Fruit fly (Drosophila melanogaster) whole organism, embryonic: ENCODE data around the gene Rab3-GAP.
A peak's percentile ranks its signal among the peaks of the same experiment; 100 is the strongest.

Experiments used
- CG10565 ChIP-seq: fragments of 200-800 bp; sonication (Bioruptor generic); optimal IDR thresholded peaks from 3 replicates; lab custom pipeline; 2016; ENCODE audit warnings: missing biosample characterization, mild to moderate bottlenecking, missing genetic modification characterization
- CG1233 ChIP-seq: fragments of 200-800 bp; sonication (Bioruptor generic); optimal IDR thresholded peaks from 4 replicates; lab custom pipeline; 2018; ENCODE audit warnings: missing biosample characterization, mild to moderate bottlenecking, missing genetic modification characterization
- CG13624 ChIP-seq: fragments of 200-800 bp; sonication (Bioruptor generic); optimal IDR thresholded peaks from 2 replicates; lab custom pipeline; 2016; ENCODE audit warnings: missing biosample characterization, missing genetic modification characterization
- CG13775 ChIP-seq: fragments of 200-800 bp; sonication (Bioruptor generic); optimal IDR thresholded peaks from 3 replicates; lab custom pipeline; 2017; ENCODE audit warnings: missing biosample characterization, mild to moderate bottlenecking, missing genetic modification characterization
- CG15011 ChIP-seq: fragments of 200-800 bp; sonication (Bioruptor generic); optimal IDR thresholded peaks from 3 replicates; lab custom pipeline; 2018; ENCODE audit warnings: missing biosample characterization, mild to moderate bottlenecking, missing genetic modification characterization
- CG17328 ChIP-seq: fragments of 200-800 bp; sonication (Bioruptor generic); IDR thresholded peaks from 2 replicates; pipeline ENCODE4 v1.3.6; 2022; ENCODE audit warnings: missing biosample characterization, missing genetic modification characterization
- CG17829 ChIP-seq: fragments of 200-800 bp; optimal IDR thresholded peaks from 2 replicates; lab custom pipeline; 2019; ENCODE audit warnings: missing biosample characterization, mild to moderate bottlenecking, missing genetic modification characterization, moderate library complexity
- CG1792 ChIP-seq: fragments of 200-800 bp; sonication (Bioruptor generic); optimal IDR thresholded peaks from 2 replicates; lab custom pipeline; 2016; ENCODE audit warnings: missing biosample characterization, missing genetic modification characterization
- CG18764 ChIP-seq: fragments of 200-800 bp; sonication (Bioruptor generic); optimal IDR thresholded peaks from 3 replicates; lab custom pipeline; 2016; ENCODE audit warnings: missing biosample characterization, missing genetic modification characterization
- CG2116 ChIP-seq: fragments of 200-800 bp; sonication (Bioruptor generic); optimal IDR thresholded peaks from 3 replicates; lab custom pipeline; 2018; ENCODE audit warnings: missing biosample characterization, mild to moderate bottlenecking, missing genetic modification characterization
- CG2129 ChIP-seq: fragments of 200-800 bp; sonication (Bioruptor generic); IDR thresholded peaks from 2 replicates; pipeline ENCODE4 v1.3.6; 2022; ENCODE audit warnings: missing biosample characterization, missing genetic modification characterization; ENCODE audit not compliant: partially characterized antibody
- CG4282 ChIP-seq: fragments of 200-800 bp; sonication (Bioruptor generic); optimal IDR thresholded peaks from 2 replicates; lab custom pipeline; 2016; ENCODE audit warnings: missing biosample characterization, missing genetic modification characterization
- CG4617 ChIP-seq: fragments of 200-800 bp; sonication (Bioruptor generic); optimal IDR thresholded peaks from 3 replicates; lab custom pipeline; 2016; ENCODE audit warnings: missing biosample characterization, missing genetic modification characterization, borderline replicate concordance
- CG4854 ChIP-seq: fragments of 200-800 bp; sonication (Bioruptor generic); optimal IDR thresholded peaks from 2 replicates; lab custom pipeline; 2016; ENCODE audit warnings: missing biosample characterization, missing genetic modification characterization, inconsistent platforms
- CG6765 ChIP-seq: fragments of 200-800 bp; sonication (Bioruptor generic); optimal IDR thresholded peaks from 3 replicates; lab custom pipeline; 2017; ENCODE audit warnings: missing biosample characterization, mild to moderate bottlenecking, missing genetic modification characterization
- CG7357 ChIP-seq: fragments of 200-800 bp; sonication (Bioruptor generic); IDR thresholded peaks from 3 replicates; pipeline ENCODE4 v1.3.6; 2022; ENCODE audit warnings: missing biosample characterization, missing genetic modification characterization
- CG7372 ChIP-seq: fragments of 200-800 bp; sonication (Bioruptor generic); IDR thresholded peaks from 2 replicates; pipeline ENCODE4 v1.3.6; 2022; ENCODE audit warnings: missing biosample characterization, missing genetic modification characterization
- CG7928 ChIP-seq: fragments of 200-800 bp; sonication (Bioruptor generic); optimal IDR thresholded peaks from 2 replicates; lab custom pipeline; 2017; ENCODE audit warnings: missing biosample characterization, mild to moderate bottlenecking, missing genetic modification characterization
- CG8388 ChIP-seq: fragments of 200-800 bp; sonication (Bioruptor generic); optimal IDR thresholded peaks from 2 replicates; lab custom pipeline; 2019; ENCODE audit warnings: missing biosample characterization, mild to moderate bottlenecking, missing genetic modification characterization, moderate library complexity
- CG9727 ChIP-seq: fragments of 200-800 bp; sonication (Bioruptor generic); optimal IDR thresholded peaks from 3 replicates; lab custom pipeline; 2017; ENCODE audit warnings: missing biosample characterization, mild to moderate bottlenecking, missing genetic modification characterization
- Camta ChIP-seq: fragments of 200-800 bp; sonication (Bioruptor generic); optimal IDR thresholded peaks from 2 replicates; lab custom pipeline; 2016; ENCODE audit warnings: missing biosample characterization, missing genetic modification characterization
- Ets97D ChIP-seq: fragments of 200-800 bp; sonication (Bioruptor generic); optimal IDR thresholded peaks from 3 replicates; lab custom pipeline; 2016; ENCODE audit warnings: missing biosample characterization, missing genetic modification characterization
- Hmr ChIP-seq: fragments of 200-800 bp; sonication (Bioruptor generic); optimal IDR thresholded peaks from 3 replicates; lab custom pipeline; 2017; ENCODE audit warnings: mild to moderate bottlenecking, missing biosample characterization, missing genetic modification reagents, missing genetic modification characterization
- Hr39 ChIP-seq: fragments of >200 bp; optimal IDR thresholded peaks from 2 replicates; lab custom pipeline; 2017
- Mrtf ChIP-seq: fragments of 200-800 bp; sonication (Bioruptor generic); IDR thresholded peaks from 3 replicates; pipeline ENCODE4 v1.3.6; 2022; ENCODE audit warnings: missing biosample characterization, missing genetic modification characterization
- NfI ChIP-seq: fragments of 200-800 bp; sonication (Bioruptor generic); optimal IDR thresholded peaks from 3 replicates; lab custom pipeline; 2018; ENCODE audit warnings: missing biosample characterization, mild to moderate bottlenecking, missing genetic modification characterization, moderate library complexity
- Opbp ChIP-seq: fragments of 200-800 bp; sonication (Bioruptor generic); IDR thresholded peaks from 3 replicates; pipeline ENCODE4 v1.3.6; 2022; ENCODE audit warnings: missing biosample characterization, missing genetic modification characterization; ENCODE audit not compliant: partially characterized antibody
- Rx ChIP-seq: fragments of 200-800 bp; sonication (Bioruptor generic); IDR thresholded peaks from 2 replicates; pipeline ENCODE4 v1.3.6; 2022; ENCODE audit warnings: missing biosample characterization, missing genetic modification characterization
- Sry-β ChIP-seq: fragments of 200-800 bp; sonication (Bioruptor generic); optimal IDR thresholded peaks from 2 replicates; lab custom pipeline; 2018; ENCODE audit warnings: missing biosample characterization, mild to moderate bottlenecking, missing genetic modification characterization, moderate library complexity
- TFAM ChIP-seq: fragments of 200-800 bp; sonication (Bioruptor generic); optimal IDR thresholded peaks from 2 replicates; lab custom pipeline; 2017; ENCODE audit warnings: missing biosample characterization, missing genetic modification characterization, inconsistent platforms
- ase ChIP-seq: fragments of 200-800 bp; sonication (Bioruptor generic); IDR thresholded peaks from 3 replicates; pipeline ENCODE4 v1.3.6; 2022; ENCODE audit warnings: missing biosample characterization, missing genetic modification characterization
- bcd ChIP-seq: fragments of 200-800 bp; sonication (Bioruptor generic); optimal IDR thresholded peaks from 2 replicates; lab custom pipeline; 2017; ENCODE audit warnings: missing biosample characterization, mild to moderate bottlenecking, missing genetic modification characterization
- ci ChIP-seq: fragments of 200-800 bp; sonication (Bioruptor generic); IDR thresholded peaks from 3 replicates; pipeline ENCODE4 v1.3.6; 2022; ENCODE audit warnings: missing biosample characterization, missing genetic modification characterization
- dm ChIP-seq: fragments of 200-800 bp; sonication (Bioruptor generic); optimal IDR thresholded peaks from 3 replicates; lab custom pipeline; 2016; ENCODE audit warnings: missing biosample characterization, missing genetic modification characterization
- fd3F ChIP-seq: fragments of 200-800 bp; sonication (Bioruptor generic); optimal IDR thresholded peaks from 2 replicates; lab custom pipeline; 2018; ENCODE audit warnings: missing biosample characterization, mild to moderate bottlenecking, missing genetic modification characterization, moderate library complexity
- fd96Cb ChIP-seq: fragments of 200-800 bp; sonication (Bioruptor generic); optimal IDR thresholded peaks from 2 replicates; lab custom pipeline; 2018; ENCODE audit warnings: missing biosample characterization, mild to moderate bottlenecking, missing genetic modification characterization, moderate library complexity
- gce ChIP-seq: fragments of 200-800 bp; sonication (Bioruptor generic); IDR thresholded peaks from 3 replicates; pipeline ENCODE4 v1.3.6; 2022; ENCODE audit warnings: missing biosample characterization, missing genetic modification characterization
- grau ChIP-seq: fragments of 200-800 bp; optimal IDR thresholded peaks from 3 replicates; lab custom pipeline; 2019; ENCODE audit warnings: missing biosample characterization, mild to moderate bottlenecking, missing genetic modification characterization, moderate library complexity
- klu ChIP-seq: fragments of 200-800 bp; sonication (Bioruptor generic); IDR thresholded peaks from 2 replicates; pipeline ENCODE4 v1.3.6; 2022; ENCODE audit warnings: missing biosample characterization, missing genetic modification characterization
- nmo ChIP-seq: fragments of 200-800 bp; sonication (Bioruptor generic); optimal IDR thresholded peaks from 2 replicates; lab custom pipeline; 2018; ENCODE audit warnings: missing biosample characterization, mild to moderate bottlenecking, missing genetic modification characterization, moderate library complexity
- onecut ChIP-seq: fragments of 200-800 bp; sonication (Bioruptor generic); IDR thresholded peaks from 2 replicates; pipeline ENCODE4 v1.3.6; 2022; ENCODE audit warnings: missing biosample characterization, missing genetic modification characterization
- pfk ChIP-seq: fragments of 200-800 bp; sonication (Bioruptor generic); optimal IDR thresholded peaks from 2 replicates; lab custom pipeline; 2018; ENCODE audit warnings: missing biosample characterization, mild to moderate bottlenecking, missing genetic modification characterization, moderate library complexity
- pita ChIP-seq: fragments of 200-800 bp; sonication (Bioruptor generic); optimal IDR thresholded peaks from 2 replicates; lab custom pipeline; 2017; ENCODE audit warnings: missing biosample characterization, mild to moderate bottlenecking, missing genetic modification characterization
- prd ChIP-seq, 3 experiments: fragments of >200 bp in 2 of 3; fragments of 200-800 bp in 1 of 3; sonication (Bioruptor generic) in 1 of 3; optimal IDR thresholded peaks in 2 of 3; IDR thresholded peaks in 1 of 3; 2 replicates in 2 of 3; 3 replicates in 1 of 3; pipeline versions ENCODE4 v1.3.6 to Lab custom; 2017 to 2022; ENCODE audit warnings: missing biosample characterization in 1 of 3, missing genetic modification characterization in 1 of 3
- pzg ChIP-seq: fragments of 200-800 bp; sonication (Bioruptor generic); optimal IDR thresholded peaks from 3 replicates; lab custom pipeline; 2018; ENCODE audit warnings: missing biosample characterization, mild to moderate bottlenecking, missing genetic modification characterization, moderate library complexity
- slp2 ChIP-seq: fragments of 200-800 bp; sonication (Bioruptor generic); optimal IDR thresholded peaks from 2 replicates; lab custom pipeline; 2016; ENCODE audit warnings: missing biosample characterization, missing genetic modification characterization
- so ChIP-seq: fragments of 200-800 bp; sonication (Bioruptor generic); IDR thresholded peaks from 3 replicates; pipeline ENCODE4 v1.3.6; 2022; ENCODE audit warnings: missing biosample characterization, missing genetic modification characterization
- sqz ChIP-seq: fragments of 200-800 bp; sonication (Bioruptor generic); optimal IDR thresholded peaks from 3 replicates; lab custom pipeline; 2018; ENCODE audit warnings: missing biosample characterization, mild to moderate bottlenecking, missing genetic modification characterization
- stwl ChIP-seq: fragments of 200-800 bp; sonication (Bioruptor generic); optimal IDR thresholded peaks from 3 replicates; lab custom pipeline; 2018; ENCODE audit warnings: missing biosample characterization, mild to moderate bottlenecking, missing genetic modification characterization, moderate library complexity

Rab3-GAP gene

dm6 chr2L:12044613-12045350, 18.2 kb downstream of the Rab3-GAP start, which contains the start of gene CG6785 (continued):
- TF ChIP-seq pfk (GFP tag; lab: Kevin White, UChicago) (peak; percentile 73), CG1233 (GFP tag; lab: Kevin White, UChicago) (peak; percentile 85), stwl (tag; lab: Kevin White, UChicago) (no peak), CG4854 (GFP tag; lab: Kevin White, UChicago) (peak; percentile 83), nmo (GFP tag; lab: Kevin White, UChicago) (peak; percentile 24), dm (GFP tag; lab: Kevin White, UChicago) (peak; percentile 55), CG15011 (GFP tag; lab: Kevin White, UChicago) (peak; percentile 76), CG1792 (GFP tag; lab: Kevin White, UChicago) (peak; percentile 75), ase (GFP tag; lab: Robert Waterston, UW) (no peak), Ets97D (GFP tag; lab: Kevin White, UChicago) (peak; percentile 65), klu (GFP tag; lab: Robert Waterston, UW) (no peak), pita (GFP tag; lab: Kevin White, UChicago) (no peak), onecut (peak; percentile 74), CG9727 (GFP tag; lab: Kevin White, UChicago) (peak; percentile 78), pzg (GFP tag; lab: Kevin White, UChicago) (peak; percentile 7), CG7928 (GFP tag; lab: Kevin White, UChicago) (peak; percentile 30), CG13775 (peak; percentile 32), Sry-β (GFP tag; lab: Kevin White, UChicago) (peak; percentile 66), sqz (GFP tag; lab: Kevin White, UChicago) (peak; percentile 80), Opbp (no peak), so (GFP tag; lab: Robert Waterston, UW) (peak; percentile 74; the same call in 2 of the 3 replicates), CG7357 (GFP tag; lab: Robert Waterston, UW) (no peak), CG4282 (GFP tag; lab: Kevin White, UChicago) (peak; percentile 64), Hmr (peak; percentile 90), CG8388 (GFP tag; lab: Kevin White, UChicago) (peak; percentile 72), CG4617 (GFP tag; lab: Kevin White, UChicago) (peak; percentile 49), fd3F (GFP tag; lab: Kevin White, UChicago) (peak; percentile 65), CG7372 (GFP tag; lab: Robert Waterston, UW) (no peak), gce (peak; percentile 68; the same call in 1 of the 3 replicates), slp2 (peak; percentile 74), CG13624 (GFP tag; lab: Kevin White, UChicago) (peak; percentile 94), Mrtf (no peak), NfI (GFP tag; lab: Kevin White, UChicago) (peak; percentile 67), CG6765 (GFP tag; lab: Kevin White, UChicago) (peak; percentile 84), CG17829 (peak; percentile 29), Hr39 (no peak), grau (tag; lab: Kevin White, UChicago) (peak; percentile 62), CG17328 (GFP tag; lab: Robert Waterston, UW) (peak; percentile 59), CG2116 (peak; percentile 79), ci (peak; percentile 93), fd96Cb (peak; percentile 56), prd (optimal IDR thresholded peaks at IDR 0.05; lab: Kevin White, UChicago) (no peak), prd (GFP tag; IDR thresholded peaks at IDR 0.05; lab: Robert Waterston, UW) (peak; percentile 55; the same call in 2 of the 3 replicates), bcd (GFP tag; lab: Kevin White, UChicago) (peak; percentile 66), Camta (GFP tag; lab: Kevin White, UChicago) (peak; percentile 90), CG10565 (GFP tag; lab: Kevin White, UChicago) (no peak), Rx (GFP tag; lab: Robert Waterston, UW) (no peak), CG18764 (peak; percentile 87), CG2129 (GFP tag; lab: Robert Waterston, UW) (no peak), TFAM (no peak)
